Fruit fly (Drosophila melanogaster) whole organism, embryonic: ENCODE measurements around the gene lwr.

Experiments used
- BtbVII ChIP-seq: fragments of 200-800 bp; sonication (Bioruptor generic); optimal IDR thresholded peaks from 3 replicates; lab custom pipeline; 2017; ENCODE audit warnings: missing biosample characterization, mild to moderate bottlenecking, missing genetic modification characterization
- CG10979 ChIP-seq: fragments of 200-800 bp; sonication (Bioruptor generic); optimal IDR thresholded peaks from 2 replicates; lab custom pipeline; 2018; ENCODE audit warnings: missing biosample characterization, mild to moderate bottlenecking, missing genetic modification characterization, moderate library complexity
- CG11093 ChIP-seq: fragments of 200-800 bp; sonication (Bioruptor generic); IDR thresholded peaks from 3 replicates; pipeline ENCODE4 v1.3.6; 2022; ENCODE audit warnings: missing biosample characterization, missing genetic modification characterization
- CG11398 ChIP-seq: fragments of 200-800 bp; sonication (Bioruptor generic); optimal IDR thresholded peaks from 2 replicates; lab custom pipeline; 2016; ENCODE audit warnings: missing biosample characterization, missing genetic modification characterization
- CG13296 ChIP-seq: fragments of 200-800 bp; sonication (Bioruptor generic); optimal IDR thresholded peaks from 3 replicates; lab custom pipeline; 2018; ENCODE audit warnings: missing biosample characterization, mild to moderate bottlenecking, missing genetic modification characterization
- CG13775 ChIP-seq: fragments of 200-800 bp; sonication (Bioruptor generic); optimal IDR thresholded peaks from 3 replicates; lab custom pipeline; 2017; ENCODE audit warnings: missing biosample characterization, mild to moderate bottlenecking, missing genetic modification characterization
- CG15073 ChIP-seq: fragments of 200-800 bp; sonication (Bioruptor generic); optimal IDR thresholded peaks from 2 replicates; lab custom pipeline; 2016; ENCODE audit warnings: missing biosample characterization, missing genetic modification characterization
- CG16815 ChIP-seq: fragments of 200-800 bp; sonication (Bioruptor generic); optimal IDR thresholded peaks from 3 replicates; lab custom pipeline; 2017; ENCODE audit warnings: missing biosample characterization, mild to moderate bottlenecking, missing genetic modification characterization
- CG17385 ChIP-seq: fragments of 200-800 bp; sonication (Bioruptor generic); optimal IDR thresholded peaks from 3 replicates; lab custom pipeline; 2018; ENCODE audit warnings: missing biosample characterization, mild to moderate bottlenecking, missing genetic modification characterization
- CG18476 ChIP-seq: fragments of 200-800 bp; sonication (Bioruptor generic); optimal IDR thresholded peaks from 2 replicates; lab custom pipeline; 2016; ENCODE audit warnings: missing biosample characterization, mild to moderate bottlenecking, missing genetic modification characterization
- CG31365 ChIP-seq: fragments of 200-800 bp; sonication (Bioruptor generic); optimal IDR thresholded peaks from 2 replicates; lab custom pipeline; 2018; ENCODE audit warnings: missing biosample characterization, mild to moderate bottlenecking, missing genetic modification characterization
- CG34422 ChIP-seq: fragments of 200-800 bp; sonication (Bioruptor generic); IDR thresholded peaks from 3 replicates; pipeline ENCODE4 v1.3.6; 2022; ENCODE audit warnings: missing biosample characterization, missing genetic modification characterization
- CG4424 ChIP-seq: fragments of 200-800 bp; sonication (Bioruptor generic); optimal IDR thresholded peaks from 3 replicates; lab custom pipeline; 2016; ENCODE audit warnings: missing biosample characterization, missing genetic modification characterization
- CG7745 ChIP-seq: fragments of 200-800 bp; sonication (Bioruptor generic); optimal IDR thresholded peaks from 2 replicates; lab custom pipeline; 2018; ENCODE audit warnings: missing biosample characterization, mild to moderate bottlenecking, missing genetic modification characterization, moderate library complexity
- CG7963 ChIP-seq: fragments of 200-800 bp; sonication (Bioruptor generic); IDR thresholded peaks from 3 replicates; pipeline ENCODE4 v1.3.6; 2022; ENCODE audit warnings: missing biosample characterization, missing genetic modification characterization; ENCODE audit not compliant: partially characterized antibody
- CTCF ChIP-seq: fragments of 200-800 bp; sonication (Bioruptor generic); optimal IDR thresholded peaks from 2 replicates; lab custom pipeline; 2017; ENCODE audit warnings: missing biosample characterization, mild to moderate bottlenecking, missing genetic modification characterization, moderate library complexity
- D19B ChIP-seq: fragments of 200-800 bp; sonication (Bioruptor generic); optimal IDR thresholded peaks from 2 replicates; lab custom pipeline; 2017; ENCODE audit warnings: missing biosample characterization, mild to moderate bottlenecking, missing genetic modification characterization
- Dek ChIP-seq: fragments of 200-800 bp; sonication (Bioruptor generic); optimal IDR thresholded peaks from 3 replicates; lab custom pipeline; 2019; ENCODE audit warnings: missing biosample characterization, mild to moderate bottlenecking, missing genetic modification characterization, moderate library complexity
- E2f2 ChIP-seq: fragments of 200-800 bp; sonication (Bioruptor generic); IDR thresholded peaks from 2 replicates; pipeline ENCODE4 v1.3.6; 2022; ENCODE audit warnings: missing biosample characterization, missing genetic modification characterization
- Meics ChIP-seq: fragments of 200-800 bp; sonication (Bioruptor generic); optimal IDR thresholded peaks from 2 replicates; lab custom pipeline; 2017; ENCODE audit warnings: missing biosample characterization, mild to moderate bottlenecking, missing genetic modification characterization
- Mrtf ChIP-seq: fragments of 200-800 bp; sonication (Bioruptor generic); IDR thresholded peaks from 3 replicates; pipeline ENCODE4 v1.3.6; 2022; ENCODE audit warnings: missing biosample characterization, missing genetic modification characterization
- NFAT ChIP-seq: fragments of 200-800 bp; sonication (Bioruptor generic); IDR thresholded peaks from 2 replicates; pipeline ENCODE4 v1.3.6; 2022; ENCODE audit warnings: missing biosample characterization, missing genetic modification characterization
- Nf-YA ChIP-seq: fragments of 200-800 bp; sonication (Bioruptor generic); IDR thresholded peaks from 2 replicates; pipeline ENCODE4 v1.3.6; 2022; ENCODE audit warnings: missing biosample characterization, missing genetic modification characterization
- Nf-YC ChIP-seq: fragments of 200-800 bp; optimal IDR thresholded peaks from 3 replicates; lab custom pipeline; 2019; ENCODE audit warnings: missing biosample characterization, mild to moderate bottlenecking, missing genetic modification characterization, moderate library complexity
- NfI ChIP-seq: fragments of 200-800 bp; sonication (Bioruptor generic); optimal IDR thresholded peaks from 3 replicates; lab custom pipeline; 2018; ENCODE audit warnings: missing biosample characterization, mild to moderate bottlenecking, missing genetic modification characterization, moderate library complexity
- Optix ChIP-seq: fragments of 200-800 bp; sonication (Bioruptor generic); IDR thresholded peaks from 3 replicates; pipeline ENCODE4 v1.3.6; 2022; ENCODE audit warnings: missing biosample characterization, missing genetic modification characterization
- Ptx1 ChIP-seq: fragments of 200-800 bp; sonication (Bioruptor generic); IDR thresholded peaks from 2 replicates; pipeline ENCODE4 v1.3.6; 2022; ENCODE audit warnings: missing biosample characterization, missing genetic modification characterization
- Taf1 ChIP-seq: fragments of 200-800 bp; sonication (Bioruptor generic); IDR thresholded peaks from 2 replicates; pipeline ENCODE4 v1.3.6; 2022; ENCODE audit warnings: missing biosample characterization, missing genetic modification characterization
- Vsx1 ChIP-seq: fragments of 200-800 bp; sonication (Bioruptor generic); optimal IDR thresholded peaks from 2 replicates; lab custom pipeline; 2017; ENCODE audit warnings: missing biosample characterization, mild to moderate bottlenecking, missing genetic modification characterization, missing genetic modification reagents
- chinmo ChIP-seq: fragments of 200-800 bp; sonication (Bioruptor generic); IDR thresholded peaks from 4 replicates; pipeline ENCODE4 v1.3.6; 2022; ENCODE audit warnings: missing biosample characterization, missing genetic modification characterization; ENCODE audit not compliant: partially characterized antibody
- croc ChIP-seq: fragments of 200-800 bp; sonication (Bioruptor generic); conservative IDR thresholded peaks from 3 replicates; pipeline ENCODE4 v1.3.6; 2022; ENCODE audit warnings: missing biosample characterization, missing genetic modification characterization
- dmrt11E ChIP-seq: fragments of 200-800 bp; sonication (Bioruptor generic); optimal IDR thresholded peaks from 3 replicates; lab custom pipeline; 2018; ENCODE audit warnings: missing biosample characterization, mild to moderate bottlenecking, missing genetic modification characterization, moderate library complexity
- fd102C ChIP-seq: fragments of 200-800 bp; sonication (Bioruptor generic); optimal IDR thresholded peaks from 2 replicates; lab custom pipeline; 2018; ENCODE audit warnings: missing biosample characterization, mild to moderate bottlenecking, missing genetic modification characterization, moderate library complexity
- gcm ChIP-seq: fragments of 200-800 bp; sonication (Bioruptor generic); optimal IDR thresholded peaks from 2 replicates; lab custom pipeline; 2019; ENCODE audit warnings: missing biosample characterization, mild to moderate bottlenecking, missing genetic modification characterization, moderate library complexity
- hb ChIP-seq: fragments of 200-800 bp; sonication (Bioruptor generic); IDR thresholded peaks from 3 replicates; pipeline ENCODE4 v1.3.6; 2022; ENCODE audit warnings: missing biosample characterization, missing genetic modification characterization; ENCODE audit not compliant: partially characterized antibody
- inv ChIP-seq: fragments of 200-800 bp; sonication (Bioruptor generic); IDR thresholded peaks from 2 replicates; pipeline ENCODE4 v1.3.6; 2022; ENCODE audit warnings: missing biosample characterization, missing genetic modification characterization; ENCODE audit not compliant: partially characterized antibody
- kah ChIP-seq: fragments of 200-800 bp; sonication (Bioruptor generic); optimal IDR thresholded peaks from 2 replicates; lab custom pipeline; 2018; ENCODE audit warnings: missing biosample characterization, mild to moderate bottlenecking, missing genetic modification characterization
- nerfin-2 ChIP-seq: fragments of 200-800 bp; sonication (Bioruptor generic); IDR thresholded peaks from 2 replicates; pipeline ENCODE4 v1.3.6; 2022; ENCODE audit warnings: missing biosample characterization, missing genetic modification characterization; ENCODE audit not compliant: partially characterized antibody
- nom ChIP-seq: fragments of 200-800 bp; sonication (Bioruptor generic); optimal IDR thresholded peaks from 2 replicates; lab custom pipeline; 2017; ENCODE audit warnings: missing biosample characterization, missing genetic modification characterization, mild to moderate bottlenecking, moderate library complexity, missing genetic modification reagents
- org-1 ChIP-seq: fragments of 200-800 bp; sonication (Bioruptor generic); optimal IDR thresholded peaks from 2 replicates; lab custom pipeline; 2017; ENCODE audit warnings: missing biosample characterization, missing genetic modification characterization
- p53 ChIP-seq: fragments of 200-800 bp; sonication (Bioruptor generic); optimal IDR thresholded peaks from 2 replicates; lab custom pipeline; 2016; ENCODE audit warnings: missing biosample characterization, missing genetic modification characterization
- pum ChIP-seq: fragments of 200-800 bp; sonication (Bioruptor generic); optimal IDR thresholded peaks from 2 replicates; lab custom pipeline; 2016; ENCODE audit warnings: missing biosample characterization, missing genetic modification characterization
- sd ChIP-seq: fragments of 200-800 bp; sonication (Bioruptor generic); optimal IDR thresholded peaks from 3 replicates; lab custom pipeline; 2018; ENCODE audit warnings: missing biosample characterization, mild to moderate bottlenecking, missing genetic modification characterization, moderate library complexity
- sens-2 ChIP-seq: fragments of 200-800 bp; sonication (Bioruptor generic); IDR thresholded peaks from 2 replicates; pipeline ENCODE4 v1.3.6; 2022; ENCODE audit warnings: missing biosample characterization, missing genetic modification characterization
- stwl ChIP-seq: fragments of 200-800 bp; sonication (Bioruptor generic); optimal IDR thresholded peaks from 3 replicates; lab custom pipeline; 2018; ENCODE audit warnings: missing biosample characterization, mild to moderate bottlenecking, missing genetic modification characterization, moderate library complexity
- sug ChIP-seq: fragments of 200-800 bp; optimal IDR thresholded peaks from 2 replicates; lab custom pipeline; 2019; ENCODE audit warnings: missing biosample characterization, mild to moderate bottlenecking, missing genetic modification characterization, moderate library complexity
- wdn ChIP-seq: fragments of 200-800 bp; sonication (Bioruptor generic); IDR thresholded peaks from 2 replicates; pipeline ENCODE4 v1.3.6; 2022; ENCODE audit warnings: missing biosample characterization, missing genetic modification characterization

The lwr gene

DNA sequence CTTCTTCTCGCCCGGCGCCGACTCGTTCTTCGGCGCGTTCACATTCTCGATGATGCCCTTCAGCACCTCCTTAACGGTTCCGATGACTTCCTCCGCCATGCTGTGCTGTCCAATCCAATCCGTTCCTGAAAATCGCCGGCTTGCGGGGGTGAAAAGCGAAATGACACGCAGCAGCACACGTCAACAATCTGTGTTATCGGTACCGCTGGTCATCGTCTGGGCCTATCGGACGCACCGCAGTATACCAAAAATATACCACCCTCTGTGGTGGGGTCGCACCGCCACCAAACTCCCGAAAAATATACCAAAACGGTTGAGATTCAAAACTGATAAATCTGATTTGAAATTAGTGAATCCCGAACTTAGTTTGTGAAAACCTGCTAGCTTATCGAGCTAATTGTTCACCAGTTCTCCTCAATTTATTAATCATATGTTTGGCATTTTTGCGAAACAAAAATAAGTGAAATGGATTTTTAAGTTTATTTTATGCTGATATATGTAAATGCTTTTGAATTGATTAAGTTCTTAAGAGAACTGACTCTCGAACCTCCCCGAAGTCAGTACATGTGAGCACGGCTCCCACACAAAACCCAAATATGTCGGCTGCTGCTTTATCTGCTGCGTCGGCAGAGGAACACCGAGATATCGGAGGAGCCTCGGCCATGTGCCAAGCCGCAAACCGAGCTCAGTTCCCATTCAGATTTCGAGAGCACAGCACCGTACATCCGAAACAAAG, 2.2 kb upstream of the lwr start, which contains the start of the genes Spp and nAChRbeta3 (continued):
- TF ChIP-seq gcm (GFP tag; lab: Kevin White, UChicago): no peak
- no peak for TF ChIP-seq Dek (tag; lab: Kevin White, UChicago)
- peak; percentile 22; the same call in 1 of the 2 replicates for TF ChIP-seq inv (GFP tag; lab: Robert Waterston, UW)
- TF ChIP-seq NfI (GFP tag; lab: Kevin White, UChicago): no peak
- peak; percentile 20 for TF ChIP-seq Nf-YC (tag; lab: Kevin White, UChicago)
- TF ChIP-seq CG13296: no peak
- TF ChIP-seq Taf1 (GFP tag; lab: Robert Waterston, UW): no peak
- TF ChIP-seq org-1 (GFP tag; lab: Kevin White, UChicago): no peak
- peak; percentile 22 for TF ChIP-seq CTCF (GFP tag; lab: Kevin White, UChicago)
- TF ChIP-seq Ptx1 (GFP tag; lab: Robert Waterston, UW): no peak
- no peak for TF ChIP-seq sd
- TF ChIP-seq croc (GFP tag; lab: Robert Waterston, UW): no peak
- TF ChIP-seq CG34422 (GFP tag; lab: Robert Waterston, UW): peak; percentile 73; the same call in 1 of the 3 replicates
- TF ChIP-seq BtbVII: no peak
- peak; percentile 74 for TF ChIP-seq E2f2 (GFP tag; lab: Robert Waterston, UW)
- peak; percentile 51; the same call in 1 of the 2 replicates for TF ChIP-seq nerfin-2
- peak; percentile 59; the same call in 1 of the 4 replicates for TF ChIP-seq chinmo (GFP tag; lab: Robert Waterston, UW)
- no peak for TF ChIP-seq Optix (GFP tag; lab: Robert Waterston, UW)
- TF ChIP-seq stwl (tag; lab: Kevin White, UChicago): peak; percentile 29

DNA sequence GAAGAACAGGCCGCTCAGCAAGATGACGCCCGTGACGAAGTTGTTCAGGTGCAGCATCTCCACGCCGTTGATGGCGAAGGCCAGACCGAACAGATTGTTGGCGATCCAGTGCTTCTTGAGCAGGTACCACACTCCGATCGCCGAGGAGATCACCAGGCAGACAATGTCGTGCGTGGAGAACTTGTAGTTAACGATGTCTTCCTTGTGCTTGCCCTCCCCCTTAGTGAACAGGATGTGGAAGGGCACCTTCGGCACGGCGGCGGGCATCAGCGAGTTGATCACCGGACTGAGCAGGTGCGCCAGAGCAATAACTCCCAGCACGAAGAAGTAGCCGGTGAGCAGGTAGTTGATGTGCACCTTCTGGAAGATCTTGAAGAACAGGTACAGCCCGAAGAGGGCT, 1.4 kb upstream of the lwr start:
- TF ChIP-seq p53 (GFP tag; lab: Kevin White, UChicago) (no peak), CG13775 (GFP tag; lab: Kevin White, UChicago) (no peak), CG18476 (GFP tag; lab: Kevin White, UChicago) (no peak), fd102C (GFP tag; lab: Kevin White, UChicago) (no peak), Mrtf (no peak), pum (GFP tag; lab: Kevin White, UChicago) (no peak), CG7745 (no peak), CG4424 (GFP tag; lab: Kevin White, UChicago) (no peak), CG17385 (GFP tag; lab: Kevin White, UChicago) (no peak)

DNA sequence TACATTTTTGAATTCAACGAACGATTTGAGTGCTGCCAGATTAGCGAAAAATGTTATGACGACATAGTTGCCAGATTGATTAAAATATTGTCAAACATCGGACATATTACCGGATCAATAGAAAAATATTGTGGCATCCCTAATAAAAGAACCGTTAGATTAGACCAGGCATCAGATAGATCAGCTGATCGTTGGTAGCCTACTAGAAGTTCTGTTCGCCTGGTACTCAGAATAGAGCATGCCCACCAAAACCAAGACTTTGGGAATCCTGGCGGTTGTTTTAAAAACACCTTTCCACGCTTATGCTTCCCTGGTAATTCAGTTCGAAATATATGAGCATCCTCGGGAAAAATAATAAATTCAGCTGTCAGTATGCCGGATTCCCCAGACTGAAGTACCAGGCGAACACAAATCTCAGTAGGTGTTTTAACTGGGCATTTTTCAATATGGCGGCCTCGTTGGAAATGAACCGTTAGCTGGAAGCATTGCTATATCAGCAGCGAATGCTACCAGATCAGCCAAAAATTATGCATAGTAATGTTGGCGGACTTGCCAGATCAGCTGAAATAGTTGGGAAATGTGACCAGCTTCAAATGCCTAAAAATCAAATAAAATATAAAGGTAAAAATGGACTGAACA, 1.7 kb downstream of the lwr start:
- TF ChIP-seq NFAT (GFP tag; lab: Robert Waterston, UW): peak; percentile 45; the same call in 1 of the 2 replicates
- TF ChIP-seq Nf-YA (GFP tag; lab: Robert Waterston, UW): no peak
- TF ChIP-seq CG10979 (tag; lab: Kevin White, UChicago): no peak
- no peak for TF ChIP-seq wdn (GFP tag; lab: Robert Waterston, UW)
- TF ChIP-seq CG7963 (GFP tag; lab: Robert Waterston, UW): no peak
- no peak for TF ChIP-seq kah (GFP tag; lab: Kevin White, UChicago)
- TF ChIP-seq Meics (GFP tag; lab: Kevin White, UChicago): no peak
- TF ChIP-seq Vsx1 (GFP tag; lab: Kevin White, UChicago): no peak
- TF ChIP-seq CG11093: no peak
- no peak for TF ChIP-seq D19B (GFP tag; lab: Kevin White, UChicago)
- no peak for TF ChIP-seq dmrt11E
- TF ChIP-seq fd102C (GFP tag; lab: Kevin White, UChicago): no peak
- no peak for TF ChIP-seq sens-2 (GFP tag; lab: Robert Waterston, UW)
- peak; percentile 36 for TF ChIP-seq CG11398 (GFP tag; lab: Kevin White, UChicago)
- no peak for TF ChIP-seq CG31365 (tag; lab: Kevin White, UChicago)
- no peak for TF ChIP-seq hb (GFP tag; lab: Robert Waterston, UW)
- TF ChIP-seq CG16815 (GFP tag; lab: Kevin White, UChicago): no peak
- no peak for TF ChIP-seq p53 (GFP tag; lab: Kevin White, UChicago)
- peak; percentile 21 for TF ChIP-seq nom (GFP tag; lab: Kevin White, UChicago)
- TF ChIP-seq CG15073 (GFP tag; lab: Kevin White, UChicago): no peak
- TF ChIP-seq sug (tag; lab: Kevin White, UChicago): peak; percentile 68
